Worm (Caenorhabditis elegans) whole organism, L3 larva: ENCODE results near the gene cyp-35B2.

ENCODE experiments used
- R02D3.7 ChIP-seq: fragments of 150-350 bp; optimal IDR thresholded peaks from 2 replicates; lab custom pipeline; 2014; ENCODE audit warnings: missing biosample characterization, missing genetic modification characterization
- ZK546.5 ChIP-seq: sonication (generic microtip); optimal IDR thresholded peaks from 2 replicates; lab custom pipeline; 2017; ENCODE audit warnings: missing biosample characterization, missing genetic modification characterization
- ceh-82 ChIP-seq: fragments of 150-350 bp; optimal IDR thresholded peaks from 2 replicates; lab custom pipeline; 2014; ENCODE audit warnings: missing biosample characterization, missing genetic modification characterization
- egl-27 ChIP-seq: sonication (generic microtip); optimal IDR thresholded peaks from 4 replicates; lab custom pipeline; 2017; ENCODE audit warnings: missing biosample characterization, missing genetic modification reagents, missing genetic modification characterization
- jun-1 ChIP-seq: fragments of 150-350 bp; optimal IDR thresholded peaks from 2 replicates; lab custom pipeline; 2014; ENCODE audit warnings: missing biosample characterization, missing genetic modification reagents, missing genetic modification characterization
- nhr-11 ChIP-seq: fragments of 150-350 bp; optimal IDR thresholded peaks from 2 replicates; lab custom pipeline; 2014; ENCODE audit warnings: missing biosample characterization, missing genetic modification characterization
- nhr-25 ChIP-seq: sonication (generic microtip); optimal IDR thresholded peaks from 2 replicates; lab custom pipeline; 2017; ENCODE audit warnings: missing biosample characterization, missing genetic modification characterization
- nhr-28 ChIP-seq: fragments of 150-350 bp; optimal IDR thresholded peaks from 2 replicates; lab custom pipeline; 2014; ENCODE audit warnings: missing biosample characterization, missing genetic modification characterization
- nhr-77 ChIP-seq: fragments of 150-350 bp; optimal IDR thresholded peaks from 2 replicates; lab custom pipeline; 2014; ENCODE audit warnings: missing biosample characterization, missing genetic modification characterization
- snpc-4 ChIP-seq: fragments of 150-350 bp; optimal IDR thresholded peaks from 2 replicates; lab custom pipeline; 2014; ENCODE audit warnings: missing biosample characterization, missing genetic modification characterization
- tbx-2 ChIP-seq: sonication (generic microtip); optimal IDR thresholded peaks from 2 replicates; lab custom pipeline; 2016; ENCODE audit warnings: mild to moderate bottlenecking, missing genetic modification characterization, missing compliant biosample characterization

DNA sequence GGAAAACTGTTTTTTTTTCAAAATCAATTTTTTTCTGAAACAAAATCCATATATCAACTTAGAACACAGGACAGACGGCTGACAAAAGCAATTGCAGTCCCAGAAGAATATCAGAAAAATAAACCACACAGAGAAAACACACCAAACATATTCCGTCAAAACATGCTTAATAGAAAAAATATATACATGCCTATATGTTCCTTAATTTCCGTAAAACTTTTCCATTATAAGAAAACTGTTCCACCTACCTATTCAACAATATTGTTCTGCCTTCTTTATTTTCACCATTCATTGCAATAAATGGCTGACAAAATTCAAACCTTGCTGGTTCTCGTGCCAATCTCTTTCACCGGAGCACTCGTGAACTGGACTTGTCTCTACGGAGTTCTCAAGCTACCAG lies 10.6 kb upstream of the cyp-35B2 start, which contains the start of gene srx-63:
- TF ChIP-seq snpc-4 (tag; lab: Kevin White, UChicago) (no peak), nhr-77 (no peak), nhr-11 (tag; lab: Kevin White, UChicago) (no peak), R02D3.7 (tag; lab: Kevin White, UChicago) (no peak), jun-1 (tag; lab: Kevin White, UChicago) (no peak), ZK546.5 (no peak), nhr-28 (tag; lab: Kevin White, UChicago) (no peak), tbx-2 (tag; lab: Kevin White, UChicago) (no peak), ceh-82 (tag; lab: Kevin White, UChicago) (no peak), egl-27 (tag; lab: Kevin White, UChicago) (no peak), nhr-25 (tag; lab: Kevin White, UChicago) (no peak)
